Worm (Caenorhabditis elegans) whole organism, young adult: ENCODE results near the gene nhr-138.

Experiments used
- B0261.1 ChIP-seq: sonication (generic microtip); optimal IDR thresholded peaks from 2 replicates; lab custom pipeline; 2016; ENCODE audit warnings: mild to moderate bottlenecking, missing genetic modification characterization, moderate library complexity, missing compliant biosample characterization
- D2030.7 ChIP-seq: fragments of 200-800 bp; sonication (Bioruptor generic); IDR thresholded peaks from 2 replicates; pipeline ENCODE4 v1.3.6; 2022; ENCODE audit warnings: missing genetic modification reagents, missing genetic modification characterization, missing compliant biosample characterization
- F22D6.2 ChIP-seq: sonication (generic microtip); optimal IDR thresholded peaks from 2 replicates; lab custom pipeline; 2016; ENCODE audit warnings: mild to moderate bottlenecking, missing genetic modification characterization, missing compliant biosample characterization
- F39B2.1 ChIP-seq: fragments of 200-800 bp; sonication (Bioruptor generic); IDR thresholded peaks from 2 replicates; pipeline ENCODE4 v1.3.6; 2022; ENCODE audit warnings: missing genetic modification reagents, missing genetic modification characterization, missing compliant biosample characterization
- F57A8.1 ChIP-seq: fragments of 200-800 bp; sonication (Bioruptor generic); optimal IDR thresholded peaks from 2 replicates; lab custom pipeline; 2018; ENCODE audit warnings: mild to moderate bottlenecking, missing genetic modification characterization, moderate library complexity, missing compliant biosample characterization
- Y53F4B.3 ChIP-seq: fragments of 200-800 bp; sonication (Bioruptor generic); IDR thresholded peaks from 2 replicates; pipeline ENCODE4 v1.3.6; 2022; ENCODE audit warnings: missing genetic modification reagents, missing genetic modification characterization, missing compliant biosample characterization
- Y56A3A.18 ChIP-seq: fragments of 200-800 bp; sonication (Bioruptor generic); IDR thresholded peaks from 2 replicates; pipeline ENCODE4 v1.3.6; 2022; ENCODE audit warnings: missing genetic modification reagents, missing genetic modification characterization, missing compliant biosample characterization
- Y95B8A.8 ChIP-seq: fragments of 200-800 bp; sonication (Bioruptor generic); IDR thresholded peaks from 2 replicates; pipeline ENCODE4 v1.3.6; 2022; ENCODE audit warnings: missing genetic modification reagents, missing genetic modification characterization, missing compliant biosample characterization
- athp-1 ChIP-seq: sonication (generic microtip); optimal IDR thresholded peaks from 2 replicates; lab custom pipeline; 2017; ENCODE audit warnings: mild to moderate bottlenecking, missing genetic modification characterization, missing compliant biosample characterization
- bed-1 ChIP-seq: fragments of 200-800 bp; sonication (Bioruptor generic); IDR thresholded peaks from 2 replicates; pipeline ENCODE4 v1.3.6; 2022; ENCODE audit warnings: missing genetic modification reagents, missing genetic modification characterization, missing compliant biosample characterization
- bed-2 ChIP-seq: fragments of 200-800 bp; sonication (Bioruptor generic); IDR thresholded peaks from 2 replicates; pipeline ENCODE4 v1.3.6; 2022; ENCODE audit warnings: missing genetic modification reagents, missing genetic modification characterization, missing compliant biosample characterization
- cebp-1 ChIP-seq, 2 experiments: fragments of 200-800 bp in 1 of 2; sonication (Bioruptor generic) in 1 of 2; sonication (generic microtip) in 1 of 2; IDR thresholded peaks in 1 of 2; optimal IDR thresholded peaks in 1 of 2; 2 replicates each; pipeline versions ENCODE4 v1.3.6 to Lab custom; 2017 to 2022; ENCODE audit warnings: missing compliant biosample characterization in 2 of 2, missing genetic modification characterization in 2 of 2, mild to moderate bottlenecking in 1 of 2, missing genetic modification reagents in 1 of 2, moderate library complexity in 1 of 2
- cebp-2 ChIP-seq: fragments of 200-800 bp; sonication (Bioruptor generic); IDR thresholded peaks from 2 replicates; pipeline ENCODE4 v1.3.6; 2022; ENCODE audit warnings: missing genetic modification characterization, missing compliant biosample characterization
- ceh-79 ChIP-seq: sonication (generic microtip); optimal IDR thresholded peaks from 2 replicates; lab custom pipeline; 2017; ENCODE audit warnings: mild to moderate bottlenecking, missing genetic modification characterization, missing compliant biosample characterization
- die-1 ChIP-seq: sonication (generic microtip); optimal IDR thresholded peaks from 2 replicates; lab custom pipeline; 2016; ENCODE audit warnings: missing genotype, mild to moderate bottlenecking, missing genetic modification characterization, missing compliant biosample characterization
- dox-1 ChIP-seq: fragments of 200-800 bp; sonication (Bioruptor generic); IDR thresholded peaks from 2 replicates; pipeline ENCODE4 v1.3.6; 2022; ENCODE audit warnings: missing genetic modification reagents, missing genetic modification characterization, missing compliant biosample characterization
- dpl-1 ChIP-seq: fragments of 150-350 bp; optimal IDR thresholded peaks from 2 replicates; lab custom pipeline; 2014; ENCODE audit warnings: missing biosample characterization, missing genetic modification reagents, missing genetic modification characterization
- egl-18 ChIP-seq: fragments of 200-800 bp; sonication (Bioruptor generic); IDR thresholded peaks from 2 replicates; pipeline ENCODE4 v1.3.6; 2022; ENCODE audit warnings: missing genetic modification reagents, missing genetic modification characterization, missing compliant biosample characterization
- egl-44 ChIP-seq: fragments of 200-800 bp; sonication (Bioruptor generic); IDR thresholded peaks from 2 replicates; pipeline ENCODE4 v1.3.6; 2022; ENCODE audit warnings: missing genetic modification reagents, missing genetic modification characterization, missing compliant biosample characterization
- ekl-4 ChIP-seq: fragments of 200-800 bp; sonication (Bioruptor generic); IDR thresholded peaks from 2 replicates; pipeline ENCODE4 v1.3.6; 2022; ENCODE audit warnings: missing genetic modification reagents, missing genetic modification characterization, missing compliant biosample characterization
- hmg-20 ChIP-seq: fragments of 200-800 bp; sonication (Bioruptor generic); IDR thresholded peaks from 2 replicates; pipeline ENCODE4 v1.3.6; 2022; ENCODE audit warnings: missing genetic modification reagents, missing genetic modification characterization, missing compliant biosample characterization
- lag-1 ChIP-seq: fragments of 200-800 bp; sonication (Bioruptor generic); IDR thresholded peaks from 2 replicates; pipeline ENCODE4 v1.3.6; 2022; ENCODE audit warnings: missing genetic modification reagents, missing genetic modification characterization, missing compliant biosample characterization
- let-526 ChIP-seq: fragments of 200-800 bp; sonication (Bioruptor generic); IDR thresholded peaks from 2 replicates; pipeline ENCODE4 v1.3.6; 2022; ENCODE audit warnings: missing genetic modification reagents, missing genetic modification characterization, missing compliant biosample characterization
- lin-26 ChIP-seq: fragments of 200-800 bp; sonication (Bioruptor generic); IDR thresholded peaks from 2 replicates; pipeline ENCODE4 v1.3.6; 2022; ENCODE audit warnings: missing genetic modification reagents, missing genetic modification characterization, missing compliant biosample characterization
- lin-40 ChIP-seq: sonication (generic microtip); optimal IDR thresholded peaks from 2 replicates; lab custom pipeline; 2016; ENCODE audit warnings: missing genetic modification characterization, mild to moderate bottlenecking, missing compliant biosample characterization, missing genotype, missing genetic modification reagents
- lir-1 ChIP-seq: fragments of 200-800 bp; sonication (Bioruptor generic); conservative IDR thresholded peaks from 2 replicates; pipeline ENCODE4 v1.3.6; 2022; ENCODE audit warnings: missing genetic modification reagents, missing genetic modification characterization, missing compliant biosample characterization
- lsl-1 ChIP-seq: fragments of 200-800 bp; sonication (Bioruptor generic); optimal IDR thresholded peaks from 2 replicates; lab custom pipeline; 2018; ENCODE audit warnings: mild to moderate bottlenecking, missing genetic modification characterization, moderate library complexity, missing compliant biosample characterization
- madf-6 ChIP-seq: fragments of 200-800 bp; sonication (Bioruptor generic); IDR thresholded peaks from 2 replicates; pipeline ENCODE4 v1.3.6; 2022; ENCODE audit warnings: missing genetic modification reagents, missing genetic modification characterization, missing compliant biosample characterization
- mcd-1 ChIP-seq: fragments of 200-800 bp; sonication (Bioruptor generic); IDR thresholded peaks from 2 replicates; pipeline ENCODE4 v1.3.6; 2022; ENCODE audit warnings: missing genetic modification reagents, missing genetic modification characterization, missing compliant biosample characterization
- nfya-1 ChIP-seq: sonication (generic microtip); optimal IDR thresholded peaks from 2 replicates; lab custom pipeline; 2017; ENCODE audit warnings: antibody characterized with exemption, missing compliant biosample characterization, missing genetic modification characterization, borderline replicate concordance; ENCODE audit not compliant: insufficient read depth
- nfyb-1 ChIP-seq: fragments of 200-800 bp; sonication (Bioruptor generic); IDR thresholded peaks from 2 replicates; pipeline ENCODE4 v1.3.6; 2022; ENCODE audit warnings: missing genetic modification reagents, missing genetic modification characterization, missing compliant biosample characterization
- nhr-80 ChIP-seq: sonication (generic microtip); optimal IDR thresholded peaks from 2 replicates; lab custom pipeline; 2016; ENCODE audit warnings: missing genetic modification characterization, missing compliant biosample characterization
- pha-4 ChIP-seq: fragments of 150-350 bp; sonication (generic microtip); optimal IDR thresholded peaks from 2 replicates; lab custom pipeline; 2014; ENCODE audit warnings: missing biosample characterization, missing genetic modification reagents, missing genetic modification characterization
- repo-1 ChIP-seq: sonication (generic microtip); optimal IDR thresholded peaks from 2 replicates; lab custom pipeline; 2017; ENCODE audit warnings: mild to moderate bottlenecking, missing genetic modification characterization, missing compliant biosample characterization
- sea-2 ChIP-seq: fragments of 200-800 bp; sonication (Bioruptor generic); IDR thresholded peaks from 2 replicates; pipeline ENCODE4 v1.3.6; 2022; ENCODE audit warnings: missing genetic modification characterization, missing compliant biosample characterization
- snpc-3.4 ChIP-seq: sonication (generic microtip); optimal IDR thresholded peaks from 2 replicates; lab custom pipeline; 2017; ENCODE audit warnings: missing genetic modification characterization, mild to moderate bottlenecking, missing compliant biosample characterization, antibody characterized with exemption, moderate library complexity, missing genotype, missing genetic modification reagents
- sptf-2 ChIP-seq: fragments of 200-800 bp; sonication (Bioruptor generic); optimal IDR thresholded peaks from 2 replicates; lab custom pipeline; 2018; ENCODE audit warnings: mild to moderate bottlenecking, missing genetic modification characterization, missing compliant biosample characterization
- tbp1 ChIP-seq: fragments of 200-800 bp; sonication (Bioruptor generic); optimal IDR thresholded peaks from 2 replicates; lab custom pipeline; 2018; ENCODE audit warnings: mild to moderate bottlenecking, missing genetic modification characterization, missing compliant biosample characterization
- unc-130 ChIP-seq: sonication (generic microtip); optimal IDR thresholded peaks from 2 replicates; lab custom pipeline; 2016; ENCODE audit warnings: missing genetic modification reagents, missing genetic modification characterization, missing compliant biosample characterization
- zfh-2 ChIP-seq: fragments of 200-800 bp; sonication (Bioruptor generic); conservative IDR thresholded peaks from 2 replicates; pipeline ENCODE4 v1.3.6; 2022; ENCODE audit warnings: missing genetic modification reagents, missing genetic modification characterization, missing compliant biosample characterization
- ztf-25 ChIP-seq: fragments of 200-800 bp; sonication (Bioruptor generic); IDR thresholded peaks from 2 replicates; pipeline ENCODE4 v1.3.6; 2022; ENCODE audit warnings: missing genetic modification reagents, missing genetic modification characterization, missing compliant biosample characterization
- ztf-3 ChIP-seq: fragments of 200-800 bp; sonication (Bioruptor generic); optimal IDR thresholded peaks from 2 replicates; lab custom pipeline; 2018; ENCODE audit warnings: mild to moderate bottlenecking, missing genetic modification characterization, missing compliant biosample characterization
- ztf-6 ChIP-seq: fragments of 200-800 bp; sonication (Bioruptor generic); IDR thresholded peaks from 2 replicates; pipeline ENCODE4 v1.3.6; 2022; ENCODE audit warnings: missing genetic modification reagents, missing genetic modification characterization, missing compliant biosample characterization

nhr-138 gene

DNA sequence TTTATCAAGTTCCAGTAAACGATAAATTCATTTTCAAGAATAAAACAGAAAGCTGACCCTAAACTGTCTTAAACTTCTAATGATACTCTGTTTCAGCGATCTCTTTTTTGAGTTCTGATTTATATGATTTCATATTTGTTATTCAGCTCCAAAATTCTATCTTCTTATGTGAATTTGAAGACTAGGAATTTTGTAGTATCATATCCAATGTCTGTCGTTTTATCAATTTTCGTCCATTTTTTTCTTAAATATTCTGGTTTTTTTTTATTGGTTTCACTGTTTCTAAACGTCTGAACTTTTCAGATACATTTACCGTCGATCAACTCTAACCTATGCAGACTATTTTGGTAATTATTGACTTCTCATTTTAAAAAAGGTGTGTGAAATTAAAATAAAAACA is at the start of gene nhr-138, which contains the start of gene C28D4.18:
Gene nhr-138, plus strand, starts transcription at position 304 of the 400 bp plus-strand sequence.
Gene C28D4.18, plus strand, starts transcription at position 333 of the 400 bp plus-strand sequence.
- TF ChIP-seq hmg-20 (GFP tag; lab: Robert Waterston, UW) (no peak), pha-4 (no peak), tbp1 (GFP tag; lab: Kevin White, UChicago) (no peak), bed-2 (GFP tag; lab: Robert Waterston, UW) (no peak), lag-1 (GFP tag; lab: Robert Waterston, UW) (no peak), bed-1 (GFP tag; lab: Robert Waterston, UW) (no peak), egl-44 (no peak), nhr-80 (no peak), nfyb-1 (GFP tag; lab: Robert Waterston, UW) (no peak), F57A8.1 (GFP tag; lab: Kevin White, UChicago) (no peak), ekl-4 (GFP tag; lab: Robert Waterston, UW) (no peak), zfh-2 (no peak), sea-2 (no peak), D2030.7 (GFP tag; lab: Robert Waterston, UW) (no peak)

DNA sequence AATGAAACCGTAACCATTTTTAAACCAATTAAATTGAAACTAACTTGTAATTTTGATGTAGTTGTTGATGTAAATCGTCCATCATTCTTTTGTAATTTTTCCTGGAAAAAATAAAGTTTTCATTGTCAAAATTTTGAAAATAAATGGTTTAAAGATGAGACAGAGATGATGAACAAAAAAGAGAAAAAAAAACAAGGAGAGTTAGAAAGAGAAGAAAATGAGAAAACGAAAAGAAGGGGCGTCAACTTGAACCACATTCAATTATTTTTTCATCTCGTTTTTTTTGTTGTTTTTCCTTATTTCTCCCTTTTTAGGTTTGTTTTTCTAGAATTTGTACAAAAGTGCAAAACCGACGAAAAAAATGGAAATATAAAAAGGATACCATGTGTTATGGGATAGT is 49.5 kb upstream of the nhr-138 start, which contains the start of gene nhr-34:
Gene nhr-34, minus strand, starts transcription at position 101 of the 400 bp plus-strand sequence.
- TF ChIP-seq F22D6.2 (tag; lab: Kevin White, UChicago) = no peak
- TF ChIP-seq tbp1 (GFP tag; lab: Kevin White, UChicago) = no peak
- no peak for TF ChIP-seq ceh-79
- TF ChIP-seq egl-18 (GFP tag; lab: Robert Waterston, UW) = no peak
- TF ChIP-seq lsl-1 (GFP tag; lab: Kevin White, UChicago) = no peak
- TF ChIP-seq lin-40 (tag; lab: Kevin White, UChicago) = no peak
- TF ChIP-seq sptf-2 (GFP tag; lab: Kevin White, UChicago) = no peak
- no peak for TF ChIP-seq Y53F4B.3 (GFP tag; lab: Robert Waterston, UW)
- no peak for TF ChIP-seq repo-1 (tag; lab: Kevin White, UChicago)
- no peak for TF ChIP-seq snpc-3.4 (tag; lab: Kevin White, UChicago)
- no peak for TF ChIP-seq athp-1 (tag; lab: Kevin White, UChicago)

DNA sequence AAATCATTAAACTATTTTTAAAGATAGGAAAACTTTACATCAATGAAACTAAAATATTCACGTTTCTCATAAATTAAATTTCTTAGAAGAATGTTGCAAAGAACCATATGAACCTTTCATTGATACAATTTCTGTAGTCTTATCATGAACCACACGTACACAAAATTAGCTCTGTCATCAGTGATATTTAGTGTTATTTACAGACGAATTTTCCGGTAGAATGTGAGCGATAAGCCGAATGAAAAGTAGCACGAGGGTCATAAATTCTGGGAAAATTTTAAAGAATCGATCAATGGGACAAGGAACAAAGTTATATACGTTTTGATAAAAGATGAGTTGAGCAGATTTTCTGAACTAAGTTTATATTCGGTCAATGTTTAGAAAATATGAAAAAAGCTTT is 48.5 kb upstream of the nhr-138 start:
- TF ChIP-seq nhr-80 (peak; percentile 56), cebp-1 (GFP tag; IDR thresholded peaks at IDR 0.05; lab: Robert Waterston, UW) (no peak), cebp-1 (tag; optimal IDR thresholded peaks at IDR 0.05; lab: Kevin White, UChicago) (peak; percentile 9), dox-1 (no peak), nfyb-1 (GFP tag; lab: Robert Waterston, UW) (0 out of 2 replicates have a peak, but pooled peaks have one; percentile 25)
- TF ChIP-seq, all 124 proteins: peak for 3

DNA sequence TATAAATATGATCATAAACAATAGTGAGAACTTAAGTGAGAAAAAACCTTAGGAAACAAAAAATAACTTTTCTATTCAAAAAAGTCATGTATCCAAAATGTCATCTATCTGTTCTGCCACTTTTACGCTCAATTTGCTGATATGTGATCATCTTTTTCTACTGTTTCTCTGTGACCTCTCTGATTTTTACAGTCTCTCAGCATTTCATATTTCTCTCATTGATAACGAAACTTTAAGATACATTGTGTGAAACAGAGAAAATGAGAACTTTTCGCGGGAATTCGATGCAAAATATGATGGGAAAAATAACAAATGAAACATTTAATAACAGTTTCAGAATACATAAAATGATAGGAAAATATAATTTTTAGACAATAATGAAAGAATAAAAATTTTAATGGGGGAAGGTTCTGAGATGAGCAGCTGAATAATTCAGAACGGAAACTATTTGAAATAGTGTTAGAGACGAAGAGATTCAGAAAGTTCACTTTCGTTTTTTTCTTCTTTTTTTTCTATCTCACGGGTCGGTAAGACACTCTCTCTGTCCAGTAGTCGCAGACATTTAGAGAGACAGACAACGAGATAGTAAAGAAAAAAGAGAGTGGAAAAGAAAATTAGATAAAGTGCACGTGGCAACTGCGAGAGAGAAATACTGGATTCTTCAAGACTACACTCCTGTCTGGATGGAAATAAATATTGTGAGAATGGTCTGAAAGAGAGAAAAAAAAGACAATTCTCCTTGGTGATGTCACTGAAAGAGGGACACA is 47.6 kb upstream of the nhr-138 start:
- TF ChIP-seq cebp-2 (GFP tag; lab: Robert Waterston, UW) (no peak), lag-1 (GFP tag; lab: Robert Waterston, UW) (no peak), F39B2.1 (GFP tag; lab: Robert Waterston, UW) (no peak), ztf-25 (GFP tag; lab: Robert Waterston, UW) (no peak), unc-130 (GFP tag; lab: Kevin White, UChicago) (no peak), Y95B8A.8 (GFP tag; lab: Robert Waterston, UW) (no peak), ztf-6 (no peak), madf-6 (no peak), let-526 (GFP tag; lab: Robert Waterston, UW) (no peak), ekl-4 (GFP tag; lab: Robert Waterston, UW) (no peak), mcd-1 (GFP tag; lab: Robert Waterston, UW) (no peak), ztf-3 (GFP tag; lab: Kevin White, UChicago) (no peak), lsl-1 (GFP tag; lab: Kevin White, UChicago) (no peak), die-1 (tag; lab: Kevin White, UChicago) (no peak), nfya-1 (tag; lab: Kevin White, UChicago) (no peak), dpl-1 (GFP tag; lab: Kevin White, UChicago) (no peak), Y56A3A.18 (GFP tag; lab: Robert Waterston, UW) (no peak), B0261.1 (no peak), lir-1 (GFP tag; lab: Robert Waterston, UW) (no peak), lin-26 (GFP tag; lab: Robert Waterston, UW) (no peak)
